Fruit fly (Drosophila melanogaster) whole organism, adult: ENCODE data around the gene Usp10.

ENCODE experiments used
- CG11617 ChIP-seq: fragments of 200-800 bp; sonication (Bioruptor generic); optimal IDR thresholded peaks from 2 replicates; lab custom pipeline; 2017; ENCODE audit warnings: mild to moderate bottlenecking, missing biosample characterization, missing genetic modification reagents, missing genetic modification characterization
- CG12768 ChIP-seq: fragments of 200-800 bp; sonication (Bioruptor generic); optimal IDR thresholded peaks from 2 replicates; lab custom pipeline; 2017; ENCODE audit warnings: missing biosample characterization, missing genetic modification characterization, mild to moderate bottlenecking, moderate library complexity, missing genetic modification reagents
- CG14711 ChIP-seq: fragments of 200-800 bp; sonication (Bioruptor generic); optimal IDR thresholded peaks from 2 replicates; lab custom pipeline; 2018; ENCODE audit warnings: missing biosample characterization, mild to moderate bottlenecking, missing genetic modification characterization, moderate library complexity
- CG1620 ChIP-seq: fragments of 200-800 bp; sonication (Bioruptor generic); optimal IDR thresholded peaks from 2 replicates; lab custom pipeline; 2016; ENCODE audit warnings: missing biosample characterization, missing genetic modification characterization
- CG33017 ChIP-seq: fragments of 200-800 bp; sonication (Bioruptor generic); optimal IDR thresholded peaks from 2 replicates; lab custom pipeline; 2018; ENCODE audit warnings: missing biosample characterization, mild to moderate bottlenecking, missing genetic modification characterization, moderate library complexity
- CG5204 ChIP-seq: fragments of 200-800 bp; sonication (Bioruptor generic); optimal IDR thresholded peaks from 2 replicates; lab custom pipeline; 2016; ENCODE audit warnings: missing biosample characterization, missing genetic modification characterization
- CG7045 ChIP-seq: fragments of 200-800 bp; sonication (Bioruptor generic); optimal IDR thresholded peaks from 2 replicates; lab custom pipeline; 2017; ENCODE audit warnings: missing biosample characterization, mild to moderate bottlenecking, missing genetic modification characterization
- CG7101 ChIP-seq: fragments of 200-800 bp; sonication (Bioruptor generic); optimal IDR thresholded peaks from 2 replicates; lab custom pipeline; 2018; ENCODE audit warnings: missing biosample characterization, mild to moderate bottlenecking, missing genetic modification characterization, moderate library complexity
- Clk ChIP-seq: fragments of 200-800 bp; sonication (Bioruptor generic); optimal IDR thresholded peaks from 2 replicates; lab custom pipeline; 2017; ENCODE audit warnings: missing biosample characterization, missing genetic modification characterization
- Crg-1 ChIP-seq: fragments of 200-800 bp; sonication (Bioruptor generic); optimal IDR thresholded peaks from 2 replicates; lab custom pipeline; 2016; ENCODE audit warnings: missing biosample characterization, missing genetic modification characterization
- Hr96 ChIP-seq: fragments of 200-800 bp; sonication (Bioruptor generic); optimal IDR thresholded peaks from 2 replicates; lab custom pipeline; 2016; ENCODE audit warnings: missing biosample characterization, missing genetic modification characterization
- Mnt ChIP-seq: fragments of 200-800 bp; sonication (Bioruptor generic); optimal IDR thresholded peaks from 2 replicates; lab custom pipeline; 2016; ENCODE audit warnings: missing biosample characterization, mild to moderate bottlenecking, missing genetic modification characterization
- bab1 ChIP-seq: fragments of 200-800 bp; sonication (Bioruptor generic); optimal IDR thresholded peaks from 3 replicates; lab custom pipeline; 2019; ENCODE audit warnings: missing biosample characterization, mild to moderate bottlenecking, missing genetic modification characterization, moderate library complexity
- cic ChIP-seq: fragments of 200-800 bp; sonication (Bioruptor generic); optimal IDR thresholded peaks from 2 replicates; lab custom pipeline; 2017; ENCODE audit warnings: missing biosample characterization, mild to moderate bottlenecking, missing genetic modification characterization, moderate library complexity
- cnc ChIP-seq, 2 experiments: fragments of >200 bp; optimal IDR thresholded peaks; 2 replicates each; lab custom pipeline; 2017
- kay ChIP-seq: fragments of 200-800 bp; sonication (Bioruptor generic); peaks from one replicate; lab custom pipeline; 2016; ENCODE audit warnings: missing biosample characterization, missing genetic modification characterization, borderline replicate concordance
- ovo ChIP-seq: fragments of 200-800 bp; sonication (Bioruptor generic); optimal IDR thresholded peaks from 2 replicates; lab custom pipeline; 2016; ENCODE audit warnings: missing biosample characterization, missing genetic modification characterization
- pad ChIP-seq: fragments of 200-800 bp; sonication (Bioruptor generic); optimal IDR thresholded peaks from 3 replicates; lab custom pipeline; 2017; ENCODE audit warnings: missing biosample characterization, missing genetic modification characterization, mild to moderate bottlenecking, moderate library complexity, missing genetic modification reagents
- tj ChIP-seq: fragments of 200-800 bp; sonication (Bioruptor generic); optimal IDR thresholded peaks from 3 replicates; lab custom pipeline; 2017; ENCODE audit warnings: missing biosample characterization, mild to moderate bottlenecking, missing genetic modification characterization, moderate library complexity
- toe ChIP-seq: fragments of 200-800 bp; sonication (Bioruptor generic); optimal IDR thresholded peaks from 2 replicates; lab custom pipeline; 2016; ENCODE audit warnings: missing biosample characterization, missing genetic modification characterization

Usp10 gene

DNA sequence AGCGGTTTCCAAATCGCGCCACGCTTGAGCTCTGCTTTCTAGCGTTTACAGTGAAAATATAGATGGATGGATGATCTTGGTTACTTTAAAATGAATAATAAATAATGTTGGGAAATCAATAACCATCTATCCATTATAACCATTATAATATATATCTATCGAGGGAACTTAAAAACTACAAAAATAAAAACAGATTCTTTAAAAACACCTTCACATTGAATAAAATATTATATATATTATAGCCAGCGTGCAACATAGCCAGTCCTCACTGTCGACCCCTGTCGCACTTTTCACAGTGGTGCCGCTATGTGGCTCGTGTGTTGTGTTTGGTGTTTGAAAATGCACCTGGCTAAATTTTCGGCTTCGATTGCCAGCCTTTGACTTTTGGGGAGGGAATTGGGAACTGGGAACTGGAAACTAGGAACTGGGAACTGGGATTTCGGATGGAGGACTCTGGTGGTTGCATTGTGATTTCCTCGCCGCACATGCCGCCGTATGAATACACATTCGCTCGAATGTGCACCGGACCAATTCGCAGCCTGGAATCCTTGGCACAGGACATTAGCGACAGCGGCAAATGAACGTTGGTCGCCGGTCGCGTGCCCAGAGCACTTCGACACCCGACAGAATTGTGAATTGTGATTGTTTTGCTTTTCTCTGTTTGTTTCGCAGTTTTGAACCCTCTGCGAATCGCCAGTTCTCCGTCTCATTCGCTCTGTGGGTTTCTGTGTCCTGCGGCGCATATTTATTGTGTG, 33.5 kb downstream of the Usp10 start:
- no peak for TF ChIP-seq kay (GFP tag; lab: Kevin White, UChicago)
- no peak for TF ChIP-seq CG7045
- no peak for TF ChIP-seq CG33017 (tag; lab: Kevin White, UChicago)
- TF ChIP-seq CG11617 (GFP tag; lab: Kevin White, UChicago) = no peak

DNA sequence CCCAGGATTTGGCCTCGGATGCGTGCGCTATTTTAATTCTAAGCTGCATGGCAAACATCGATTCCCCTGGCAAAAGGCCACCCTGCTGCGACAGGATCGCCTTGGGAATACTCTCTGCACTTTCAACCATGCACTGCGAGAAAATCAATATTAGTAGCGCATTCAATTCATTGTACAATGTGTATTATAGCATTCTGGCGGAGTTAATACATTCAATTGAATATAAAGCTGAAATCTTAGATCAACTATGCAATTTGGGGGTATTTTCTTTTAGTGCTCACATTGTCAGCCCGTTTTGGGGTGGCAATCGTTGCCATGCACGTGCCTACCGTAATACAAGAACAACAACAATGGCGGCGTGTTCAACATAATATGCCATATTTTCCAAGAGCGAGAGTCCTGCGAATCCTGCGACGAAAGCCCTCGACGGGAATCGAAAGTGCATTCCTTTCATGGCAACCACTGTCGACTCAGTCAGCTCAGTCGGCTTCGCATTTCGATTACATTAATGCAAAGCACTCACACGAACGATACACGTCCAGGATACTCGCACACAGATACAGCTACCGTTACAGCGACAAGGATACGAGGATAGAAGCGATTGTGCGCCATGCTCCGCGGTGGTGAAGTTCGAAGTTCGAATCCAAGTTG, 36.1 kb downstream of the Usp10 start:
- TF ChIP-seq CG12768 (GFP tag; lab: Kevin White, UChicago) (no peak), Hr96 (GFP tag; lab: Kevin White, UChicago) (no peak), CG14711 (no peak), toe (GFP tag; lab: Kevin White, UChicago) (no peak), CG7045 (no peak), kay (GFP tag; lab: Kevin White, UChicago) (no peak), Crg-1 (GFP tag; lab: Kevin White, UChicago) (no peak), cic (no peak), pad (GFP tag; lab: Kevin White, UChicago) (no peak), CG5204 (GFP tag; lab: Kevin White, UChicago) (no peak), tj (GFP tag; lab: Kevin White, UChicago) (no peak), bab1 (GFP tag; lab: Kevin White, UChicago) (no peak), Clk (GFP tag; lab: Kevin White, UChicago) (no peak), CG33017 (tag; lab: Kevin White, UChicago) (no peak), Mnt (GFP tag; lab: Kevin White, UChicago) (no peak), CG7101 (no peak), CG1620 (GFP tag; lab: Kevin White, UChicago) (no peak)

DNA sequence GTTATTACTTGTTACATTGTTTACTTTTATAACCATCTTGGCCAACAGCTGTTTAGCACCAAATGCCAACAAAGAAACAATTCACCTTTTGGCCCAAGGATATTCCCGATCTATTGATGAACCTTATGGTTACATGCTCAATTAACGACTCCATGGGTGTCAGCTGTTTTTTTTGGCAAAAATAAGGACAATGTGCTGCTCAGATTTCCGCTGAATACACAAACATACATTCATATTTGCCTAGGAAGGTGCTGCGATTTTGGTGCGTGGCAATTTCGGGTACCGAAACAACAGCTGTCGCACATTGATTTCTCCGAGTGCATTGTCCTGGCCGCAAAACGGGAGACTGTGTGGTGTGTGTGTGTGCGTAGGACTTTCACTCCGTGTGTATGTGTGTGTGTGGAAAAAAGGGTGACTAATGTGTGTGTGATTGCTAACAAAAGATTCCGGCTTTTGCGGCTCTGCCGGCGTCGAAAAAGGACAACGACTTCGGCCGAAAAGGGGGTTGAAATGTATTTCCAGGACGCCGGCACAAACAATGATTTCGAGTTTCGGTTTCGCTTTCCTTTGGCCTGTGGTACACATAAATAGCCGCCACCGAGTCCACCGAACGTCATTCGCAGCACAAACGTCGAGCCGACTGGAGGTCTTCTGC, 36.9 kb downstream of the Usp10 start, which contains the start of gene nerfin-1:
Gene nerfin-1, plus strand, starts transcription at position 605 of the 655 bp plus-strand sequence.
- TF ChIP-seq CG7101 (no peak), toe (GFP tag; lab: Kevin White, UChicago) (no peak), kay (GFP tag; lab: Kevin White, UChicago) (no peak), cic (no peak), CG1620 (GFP tag; lab: Kevin White, UChicago) (no peak), CG7045 (no peak), cnc (optimal IDR thresholded peaks at IDR 0.05; lab: Kevin White, UChicago) (no peak), CG33017 (tag; lab: Kevin White, UChicago) (no peak), CG14711 (no peak), Clk (GFP tag; lab: Kevin White, UChicago) (no peak), Crg-1 (GFP tag; lab: Kevin White, UChicago) (no peak), Hr96 (GFP tag; lab: Kevin White, UChicago) (no peak), Mnt (GFP tag; lab: Kevin White, UChicago) (no peak), CG11617 (GFP tag; lab: Kevin White, UChicago) (no peak), pad (GFP tag; lab: Kevin White, UChicago) (no peak)

DNA sequence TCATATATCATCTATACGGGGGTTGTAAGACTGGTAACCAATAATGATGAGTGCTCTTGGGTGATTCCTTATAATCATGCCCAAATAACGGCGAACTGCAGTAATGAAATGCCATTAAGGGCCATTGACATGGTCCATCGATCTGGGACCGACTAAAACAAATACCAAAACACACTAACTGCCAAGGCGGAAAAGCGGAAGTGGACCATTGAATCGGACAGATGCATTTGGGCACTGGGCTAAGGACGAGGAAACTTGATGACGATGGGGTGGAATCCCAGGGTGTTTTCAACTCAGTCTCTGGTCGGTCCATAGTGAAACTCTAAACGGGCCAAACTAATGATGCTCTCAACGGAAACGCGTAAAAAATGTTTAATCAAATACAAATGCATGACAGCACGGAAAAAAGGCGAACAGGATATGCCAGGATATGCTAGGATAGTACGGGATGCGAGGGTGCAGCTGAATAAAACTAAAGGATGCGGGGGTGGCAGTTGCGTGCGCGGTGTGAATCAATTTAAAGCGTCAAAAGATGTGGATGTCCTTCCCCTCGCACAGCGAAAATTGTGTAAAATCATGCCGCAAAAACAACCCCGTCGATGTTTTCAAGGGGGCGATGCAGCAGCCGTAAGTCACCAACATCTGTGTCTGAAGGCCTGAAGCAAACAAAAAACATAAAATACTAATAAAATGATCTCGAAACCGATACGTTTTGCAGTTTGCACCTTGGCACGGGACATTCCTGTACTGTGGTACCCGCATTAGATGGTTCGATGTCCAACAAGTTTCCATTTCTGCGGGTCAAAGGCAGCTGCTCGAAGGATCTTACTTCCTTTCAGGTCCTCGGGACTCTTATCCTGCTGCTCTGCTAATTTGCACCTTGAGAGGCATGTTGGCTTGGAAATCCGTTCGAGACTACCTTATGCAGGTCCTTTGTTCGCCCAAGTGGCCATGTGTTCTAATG, 41.0 kb downstream of the Usp10 start:
- TF ChIP-seq Crg-1 (GFP tag; lab: Kevin White, UChicago) (no peak), tj (GFP tag; lab: Kevin White, UChicago) (no peak), CG14711 (no peak), ovo (no peak), kay (GFP tag; lab: Kevin White, UChicago) (no peak), CG1620 (GFP tag; lab: Kevin White, UChicago) (no peak), Mnt (GFP tag; lab: Kevin White, UChicago) (no peak), cnc (optimal IDR thresholded peaks at IDR 0.05; lab: Kevin White, UChicago) (no peak), CG33017 (tag; lab: Kevin White, UChicago) (no peak), CG7101 (no peak), pad (GFP tag; lab: Kevin White, UChicago) (no peak), CG7045 (no peak), Hr96 (GFP tag; lab: Kevin White, UChicago) (no peak), CG12768 (GFP tag; lab: Kevin White, UChicago) (no peak), CG5204 (GFP tag; lab: Kevin White, UChicago) (no peak), Clk (GFP tag; lab: Kevin White, UChicago) (no peak), CG11617 (GFP tag; lab: Kevin White, UChicago) (no peak), toe (GFP tag; lab: Kevin White, UChicago) (no peak), cic (no peak), bab1 (GFP tag; lab: Kevin White, UChicago) (no peak)

DNA sequence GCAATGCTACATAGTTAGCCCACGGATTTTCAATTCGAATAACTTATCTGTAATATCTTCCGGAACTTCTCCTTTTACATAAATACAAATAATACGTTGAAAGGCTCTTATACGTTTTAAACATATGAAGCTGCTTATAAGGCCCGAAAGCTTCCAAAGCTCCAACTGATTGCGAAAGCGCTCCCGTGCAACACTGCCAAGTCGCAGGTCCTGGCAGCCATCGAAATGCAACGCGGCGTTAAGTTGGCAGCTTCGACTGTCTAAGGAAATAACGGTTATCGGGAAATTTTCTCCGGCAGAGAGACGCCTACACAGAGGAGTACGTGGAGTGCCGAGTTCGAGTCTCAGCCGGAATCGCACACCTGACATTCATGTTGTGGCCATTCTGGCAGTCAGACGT, 42.0 kb downstream of the Usp10 start, which contains the start of gene Glut1:
Gene Glut1, plus strand, starts transcription at position 393 of the 400 bp plus-strand sequence.
- TF ChIP-seq pad (GFP tag; lab: Kevin White, UChicago) (no peak), toe (GFP tag; lab: Kevin White, UChicago) (no peak)
